Worm (Caenorhabditis elegans): ENCODE results near the gene K01A6.8.

Gene K01A6.8

DNA sequence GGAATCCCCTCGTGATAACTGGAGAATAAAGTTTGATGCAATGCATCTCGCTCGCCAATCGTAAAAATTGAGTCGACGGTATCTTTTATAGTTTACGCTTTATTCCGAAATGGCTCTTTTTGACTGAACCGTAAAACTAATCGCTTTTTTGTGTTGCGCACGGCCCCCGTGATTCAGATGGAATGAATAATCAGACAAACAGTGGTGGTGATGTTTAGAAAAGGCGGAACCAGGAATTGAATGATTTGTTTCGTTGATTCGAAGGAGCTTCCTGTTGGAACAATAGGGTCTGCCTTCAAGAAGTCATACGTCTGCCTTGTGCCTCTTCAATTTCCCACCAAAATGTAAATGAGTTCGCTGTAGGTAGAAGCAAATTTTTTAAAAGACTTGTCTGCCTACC lies 17.2 kb upstream of the K01A6.8 start, which contains the start of gene scl-18:
Gene scl-18, minus strand, starts transcription at position 101 of the 400 bp plus-strand sequence.
- TF ChIP-seq him-1 (tag; optimal IDR thresholded peaks at IDR 0.05) (no peak), dao-5 (tag; optimal IDR thresholded peaks at IDR 0.05) (no peak), W03F9.2 (tag; optimal IDR thresholded peaks at IDR 0.05) (no peak)

DNA sequence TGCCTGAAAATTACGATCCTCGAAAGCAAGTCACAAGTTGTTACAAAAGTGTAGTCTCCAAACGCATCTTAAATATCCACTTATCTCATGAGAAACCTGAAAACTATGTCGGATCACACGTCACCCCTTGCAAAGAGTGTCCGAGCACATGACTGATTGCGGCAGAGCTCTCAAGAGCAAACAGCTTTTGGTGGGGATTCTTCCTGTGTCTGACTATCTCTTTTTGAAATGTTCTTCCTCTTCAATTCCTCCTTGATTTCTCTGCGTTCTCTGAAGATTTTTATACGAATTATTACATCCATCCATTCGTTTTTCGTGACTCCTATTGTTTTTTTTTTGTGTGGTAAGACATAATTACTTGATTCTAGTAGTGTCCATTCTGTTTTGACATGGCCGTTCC lies 11.7 kb upstream of the K01A6.8 start, which contains the start of gene T12A7.6:
Gene T12A7.6, plus strand, starts transcription at position 369 of the 400 bp plus-strand sequence.
- TF ChIP-seq dao-5 (tag; optimal IDR thresholded peaks at IDR 0.05) (no peak), W03F9.2 (tag; optimal IDR thresholded peaks at IDR 0.05) (no peak), him-1 (tag; optimal IDR thresholded peaks at IDR 0.05) (no peak)

DNA sequence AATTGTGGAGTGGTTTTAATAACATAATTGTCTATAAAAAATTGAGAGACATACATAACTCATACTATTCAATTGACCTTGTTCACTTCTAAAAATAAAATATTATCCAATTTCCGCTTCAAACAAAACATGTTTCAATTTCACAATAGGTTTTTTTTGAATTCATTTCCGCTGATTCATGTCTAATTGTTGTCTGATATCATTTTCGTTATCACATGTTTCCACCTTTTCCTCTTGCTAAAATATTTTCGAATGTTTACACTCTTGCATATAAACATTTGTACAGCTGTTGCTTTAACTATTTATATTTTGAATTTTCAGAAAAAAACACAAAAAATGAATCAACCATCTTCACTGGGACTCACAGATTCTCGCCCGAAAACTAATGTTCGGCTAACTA lies 8.2 kb upstream of the K01A6.8 start, which contains the start of gene gem-4:
Gene gem-4, plus strand, starts transcription at position 301 of the 400 bp plus-strand sequence.
- TF ChIP-seq him-1 (tag; optimal IDR thresholded peaks at IDR 0.05) (no peak), dao-5 (tag; optimal IDR thresholded peaks at IDR 0.05) (no peak), W03F9.2 (tag; optimal IDR thresholded peaks at IDR 0.05) (no peak)

DNA sequence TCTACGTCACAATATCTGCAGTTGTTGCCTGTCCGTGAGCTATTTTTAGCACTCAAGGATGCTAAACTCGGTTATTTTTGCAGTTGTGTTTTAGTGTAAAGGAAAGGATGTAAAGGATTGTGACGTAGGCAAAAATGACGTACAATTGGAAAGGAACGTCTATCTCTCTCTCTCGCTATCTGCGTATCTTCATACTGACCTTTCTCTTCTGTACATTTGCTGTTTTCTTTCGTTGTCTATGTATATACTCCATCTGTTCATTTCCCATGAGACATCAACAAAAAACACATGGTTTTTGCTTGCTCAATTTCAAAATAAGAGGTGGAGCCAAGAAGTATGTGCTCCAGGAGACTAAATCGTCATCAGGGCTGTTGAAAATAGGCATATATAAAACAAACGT lies 7.1 kb upstream of the K01A6.8 start:
- TF ChIP-seq W03F9.2 (tag; optimal IDR thresholded peaks at IDR 0.05), result no peak
- TF ChIP-seq dao-5 (tag; optimal IDR thresholded peaks at IDR 0.05), result no peak
- TF ChIP-seq him-1 (tag; optimal IDR thresholded peaks at IDR 0.05), result no peak

DNA sequence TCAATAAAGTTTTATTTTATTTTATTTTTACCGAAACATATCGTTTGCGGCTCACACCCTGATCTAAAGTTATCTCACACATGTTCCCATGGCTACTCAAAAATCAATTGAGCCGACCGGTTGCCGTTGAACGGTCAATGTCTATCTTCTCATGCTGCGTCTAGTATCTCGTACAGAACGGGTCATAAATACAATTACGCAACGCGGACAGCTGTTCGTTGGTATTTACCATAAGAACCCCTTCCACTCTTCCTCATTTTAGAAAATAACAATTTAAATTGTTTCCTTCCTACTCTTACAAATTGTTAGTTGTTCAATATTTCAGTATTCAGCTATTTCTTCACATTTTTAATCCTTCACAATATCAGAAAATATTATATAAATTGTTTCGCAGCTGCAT lies 6.6 kb upstream of the K01A6.8 start:
- TF ChIP-seq him-1 (tag; optimal IDR thresholded peaks at IDR 0.05), result no peak

DNA sequence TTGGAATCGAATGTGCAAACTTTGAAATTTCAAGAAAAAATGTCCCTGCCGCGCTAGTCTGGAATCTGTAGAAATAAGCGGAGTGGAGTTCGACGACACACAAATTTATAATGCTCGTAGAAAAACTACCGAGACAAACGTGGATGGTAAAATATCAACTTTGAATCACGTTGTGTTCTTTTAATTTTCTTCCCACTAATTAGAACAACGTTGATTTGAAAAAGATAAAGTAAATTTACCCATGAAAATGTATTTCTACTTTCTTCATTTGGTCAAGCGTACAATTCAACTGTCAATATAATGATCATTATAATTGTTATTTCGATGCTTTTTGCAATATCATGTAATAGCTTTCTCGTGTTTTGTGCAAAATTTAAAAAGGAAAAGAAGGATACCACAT lies 5.2 kb upstream of the K01A6.8 start, which contains the start of gene K01A6.5:
Gene K01A6.5, plus strand, starts transcription at position 301 of the 400 bp plus-strand sequence.
- TF ChIP-seq W03F9.2 (tag; optimal IDR thresholded peaks at IDR 0.05) (no peak), him-1 (tag; optimal IDR thresholded peaks at IDR 0.05) (no peak), dao-5 (tag; optimal IDR thresholded peaks at IDR 0.05) (no peak)

DNA sequence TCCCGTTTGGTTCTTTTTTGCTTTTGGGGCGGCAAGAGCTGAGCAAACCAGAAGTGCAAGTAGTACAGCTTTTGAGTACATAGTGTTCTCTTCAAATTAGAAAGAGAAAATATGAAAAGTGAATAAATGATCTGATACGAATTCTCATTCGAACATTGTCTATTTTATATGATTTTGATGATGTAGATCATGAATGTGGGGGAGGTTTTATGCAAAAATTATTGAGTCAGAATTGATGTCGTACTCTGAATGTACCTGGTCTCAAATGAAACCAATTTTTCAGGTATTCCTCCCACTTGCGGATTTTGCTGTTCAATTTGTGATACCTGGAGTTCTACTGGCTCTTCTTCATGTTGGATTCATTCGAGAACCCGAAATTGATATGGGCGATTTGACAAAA lies 3.0 kb upstream of the K01A6.8 start, which contains the start of gene K01A6.4:
Gene K01A6.4, minus strand, starts transcription at position 101 of the 400 bp plus-strand sequence.
- no peak for TF ChIP-seq W03F9.2 (tag; optimal IDR thresholded peaks at IDR 0.05)
- no peak for TF ChIP-seq him-1 (tag; optimal IDR thresholded peaks at IDR 0.05)
- no peak for TF ChIP-seq dao-5 (tag; optimal IDR thresholded peaks at IDR 0.05)

DNA sequence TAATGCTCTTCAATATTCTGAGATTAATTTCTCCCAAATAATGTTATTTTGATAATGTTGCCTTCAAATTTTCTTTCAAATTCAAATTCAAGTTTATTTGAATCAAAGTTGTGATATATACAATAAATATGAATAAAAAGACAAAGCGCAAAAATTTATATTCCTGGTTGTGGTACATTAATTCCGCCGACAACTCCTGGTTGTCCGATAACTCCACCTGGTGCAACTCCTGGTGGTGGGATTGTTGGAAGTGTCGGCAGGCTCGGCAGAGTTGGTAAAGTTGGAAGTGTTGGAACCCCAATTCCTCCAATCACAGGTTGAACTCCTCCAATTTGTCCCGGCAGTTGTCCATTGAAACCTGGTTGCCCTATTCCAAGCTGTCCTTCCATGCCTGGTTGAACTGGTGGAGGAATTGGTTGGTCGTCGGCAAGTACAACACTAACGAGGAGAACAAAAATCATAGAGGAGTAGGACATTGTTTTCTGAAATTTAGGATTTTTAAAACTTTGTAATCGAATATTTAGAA lies 986 bp upstream of the K01A6.8 start, which contains the start of gene K01A6.7:
Gene K01A6.7, minus strand, starts transcription at position 476 of the 526 bp plus-strand sequence.
- TF ChIP-seq him-1 (tag; optimal IDR thresholded peaks at IDR 0.05) (no peak), W03F9.2 (tag; optimal IDR thresholded peaks at IDR 0.05) (no peak), dao-5 (tag; optimal IDR thresholded peaks at IDR 0.05) (no peak)

DNA sequence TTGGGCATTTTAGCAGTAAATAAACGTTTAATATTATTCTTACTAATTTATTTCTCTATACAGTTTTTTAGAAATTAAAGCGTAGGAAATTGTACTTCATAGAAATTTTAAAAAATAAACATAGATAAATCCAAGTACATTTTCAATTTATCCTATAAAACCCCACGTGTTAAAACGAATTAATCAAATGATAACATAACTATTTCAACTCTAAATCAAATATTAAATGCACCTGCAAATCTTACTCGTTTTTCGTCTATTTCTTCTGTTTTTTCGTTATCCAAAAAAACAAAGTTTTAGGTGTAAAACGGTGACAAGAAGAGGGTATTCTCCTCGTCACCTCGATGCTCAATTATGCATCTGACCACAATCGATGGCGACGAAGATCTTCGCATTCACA lies 2.1 kb downstream of the K01A6.8 start, which contains the start of gene K01A6.6:
Gene K01A6.6, plus strand, starts transcription at position 301 of the 400 bp plus-strand sequence.
- no peak for TF ChIP-seq dao-5 (tag; optimal IDR thresholded peaks at IDR 0.05)
- no peak for TF ChIP-seq him-1 (tag; optimal IDR thresholded peaks at IDR 0.05)
- TF ChIP-seq W03F9.2 (tag; optimal IDR thresholded peaks at IDR 0.05), result no peak

DNA sequence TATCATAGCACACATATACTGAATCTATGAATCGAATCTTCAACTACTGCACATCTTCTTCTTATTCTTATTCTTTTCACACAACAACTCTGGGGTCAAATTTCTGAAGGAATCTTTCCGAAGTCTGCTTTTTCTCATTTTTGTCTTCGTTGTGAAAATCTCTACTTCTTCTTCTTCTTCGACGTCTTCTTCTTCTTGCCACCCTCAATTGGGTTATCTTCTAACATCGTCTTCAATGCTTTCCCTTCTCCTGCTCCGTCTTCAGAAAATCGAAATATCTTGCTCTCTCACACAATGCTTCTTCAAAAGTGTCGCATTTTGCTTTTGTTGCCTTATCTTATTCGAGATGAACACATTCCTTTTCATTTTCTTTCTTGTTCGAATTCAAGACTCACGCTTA lies 13.9 kb downstream of the K01A6.8 start:
- no peak for TF ChIP-seq him-1 (tag; optimal IDR thresholded peaks at IDR 0.05)
- TF ChIP-seq W03F9.2 (tag; optimal IDR thresholded peaks at IDR 0.05), result no peak
- TF ChIP-seq dao-5 (tag; optimal IDR thresholded peaks at IDR 0.05), result no peak

DNA sequence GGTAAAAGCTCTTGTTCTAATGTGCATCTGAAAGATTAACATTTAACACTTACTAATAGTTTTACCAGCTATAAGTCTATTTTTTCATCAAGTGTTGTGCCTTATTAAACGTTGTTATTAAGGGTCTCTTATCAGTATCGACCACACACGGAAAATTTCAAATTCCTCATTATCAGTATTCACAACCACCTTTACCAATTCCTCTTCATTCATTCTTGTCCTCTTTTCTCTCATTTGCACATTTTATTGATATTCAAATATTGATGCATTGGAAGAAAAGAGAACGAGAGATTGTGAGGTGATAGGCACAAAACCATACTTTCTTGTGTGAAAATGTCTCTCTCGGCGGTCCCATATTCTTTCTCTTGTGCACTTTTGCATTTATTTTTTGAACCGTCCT lies 15.3 kb downstream of the K01A6.8 start:
- TF ChIP-seq dao-5 (tag; optimal IDR thresholded peaks at IDR 0.05) (no peak), him-1 (tag; optimal IDR thresholded peaks at IDR 0.05) (no peak), W03F9.2 (tag; optimal IDR thresholded peaks at IDR 0.05) (no peak)

DNA sequence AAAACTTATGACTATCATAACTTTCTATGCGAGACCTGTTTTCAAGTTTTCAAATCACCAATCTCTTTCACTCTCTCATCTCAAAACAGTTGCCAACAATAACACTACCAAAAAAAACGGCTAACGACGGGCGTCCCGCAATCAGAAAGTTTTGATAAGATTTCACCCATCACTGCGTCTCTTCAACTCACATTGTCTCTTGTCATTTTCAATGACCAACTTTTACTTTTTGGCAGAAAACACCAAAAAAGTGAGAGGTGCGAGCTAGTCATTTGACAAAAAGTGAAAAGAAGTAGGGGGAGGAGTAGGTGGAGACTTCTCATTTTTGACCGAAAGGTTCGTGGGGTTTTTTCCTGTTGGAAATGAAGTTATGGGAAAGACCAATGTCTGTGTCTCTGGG lies 18.5 kb downstream of the K01A6.8 start:
- TF ChIP-seq dao-5 (tag; optimal IDR thresholded peaks at IDR 0.05) (no peak), W03F9.2 (tag; optimal IDR thresholded peaks at IDR 0.05) (no peak), him-1 (tag; optimal IDR thresholded peaks at IDR 0.05) (no peak)

DNA sequence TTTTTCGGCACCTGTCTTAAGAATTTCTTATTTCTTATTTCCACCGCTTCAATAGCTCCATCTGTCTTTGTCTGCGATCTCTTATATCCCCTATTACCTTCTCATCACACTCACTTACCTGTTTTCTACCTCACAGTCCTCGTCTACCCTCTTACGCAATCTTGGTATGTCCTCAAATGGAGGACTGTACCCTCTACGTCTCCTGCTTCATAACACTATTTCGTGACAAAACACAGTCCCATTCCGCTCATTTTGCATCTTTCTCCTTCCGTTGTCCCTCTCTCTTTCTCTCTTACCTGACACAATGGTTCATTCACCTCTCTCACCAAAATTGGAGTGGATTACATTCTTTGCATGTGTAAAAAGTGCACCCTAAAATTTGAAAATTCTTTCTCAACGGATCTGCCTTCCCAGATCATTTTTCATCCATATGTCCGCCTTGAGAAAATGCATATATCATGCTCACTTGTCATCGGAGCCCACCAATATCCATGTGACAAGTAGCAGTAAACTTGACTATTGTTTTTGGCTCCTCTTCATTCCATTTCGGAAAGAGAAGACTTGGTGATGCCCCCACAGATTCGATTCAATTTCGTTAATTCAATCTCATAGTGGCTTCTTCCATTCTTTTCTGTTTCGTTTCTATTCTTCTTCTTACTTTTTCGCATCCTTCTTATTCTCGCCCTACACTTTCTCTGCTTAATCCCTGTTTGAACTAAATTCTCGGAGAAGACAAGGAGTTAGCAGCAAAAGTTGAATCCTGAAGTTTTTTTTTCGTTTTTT lies 19.9 kb downstream of the K01A6.8 start:
- no peak for TF ChIP-seq W03F9.2 (tag; optimal IDR thresholded peaks at IDR 0.05)
- no peak for TF ChIP-seq dao-5 (tag; optimal IDR thresholded peaks at IDR 0.05)
- no peak for TF ChIP-seq him-1 (tag; optimal IDR thresholded peaks at IDR 0.05)

DNA sequence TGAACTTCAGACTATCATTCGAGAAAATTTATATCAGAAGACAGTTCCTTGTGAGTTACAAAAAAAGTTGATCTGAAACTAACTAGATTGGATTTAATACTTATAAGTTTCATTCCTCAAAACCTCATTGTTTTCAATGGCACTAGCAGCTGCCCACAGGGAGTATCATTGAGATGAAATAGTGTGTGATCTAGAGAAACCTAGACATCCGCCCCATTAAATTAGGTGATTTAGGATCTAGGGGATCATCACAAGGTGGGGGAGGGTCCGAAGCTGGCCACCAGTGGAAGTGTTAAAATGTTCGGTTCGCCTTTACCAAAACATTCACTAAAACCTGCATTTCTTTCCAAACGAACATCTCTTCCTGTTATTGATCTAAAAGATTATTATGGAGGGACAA lies 20.8 kb downstream of the K01A6.8 start:
- TF ChIP-seq W03F9.2 (tag; optimal IDR thresholded peaks at IDR 0.05) (no peak), him-1 (tag; optimal IDR thresholded peaks at IDR 0.05) (no peak), dao-5 (tag; optimal IDR thresholded peaks at IDR 0.05) (no peak)

Data from whole organism, L4/young adult.